Fruit fly (Drosophila melanogaster): Measurements from ENCODE around the gene CG4849.

The CG4849 gene

dm6 chr3R:27954533-27954932, 8.7 kb upstream of the CG4849 start, which contains the start of gene Nep7 (continued):
- no peak for TF ChIP-seq BEAF-32 (GFP tag; optimal IDR thresholded peaks at IDR 0.05)
- no peak for TF ChIP-seq usp (GFP tag; optimal IDR thresholded peaks at IDR 0.05)
- no peak for TF ChIP-seq Bteb2 (GFP tag; optimal IDR thresholded peaks at IDR 0.05)
- no peak for TF ChIP-seq CG7372 (GFP tag; IDR thresholded peaks at IDR 0.05)
- TF ChIP-seq CG6683 (GFP tag; optimal IDR thresholded peaks at IDR 0.05), result no peak
- TF ChIP-seq Blimp-1 (GFP tag; optimal IDR thresholded peaks at IDR 0.05), result no peak
- no peak for TF ChIP-seq Oaz (GFP tag; IDR thresholded peaks at IDR 0.05)
- TF ChIP-seq nom (GFP tag; optimal IDR thresholded peaks at IDR 0.05), result no peak
- TF ChIP-seq Dp (GFP tag; optimal IDR thresholded peaks at IDR 0.05), result no peak
- no peak for TF ChIP-seq Oli (tag; optimal IDR thresholded peaks at IDR 0.05)
- TF ChIP-seq CG7928 (GFP tag; optimal IDR thresholded peaks at IDR 0.05), result no peak
- peak; percentile 21; the same call in 1 of the 2 replicates for TF ChIP-seq gsb (GFP tag; IDR thresholded peaks at IDR 0.05)
- TF ChIP-seq GATAe (GFP tag; conservative IDR thresholded peaks at IDR 0.05), result no peak
- TF ChIP-seq CG34376 (GFP tag; optimal IDR thresholded peaks at IDR 0.05), result peak; percentile 81
- no peak for TF ChIP-seq hb (GFP tag; IDR thresholded peaks at IDR 0.05; ENCODE audit: partially characterized antibody)
- no peak for TF ChIP-seq CG18619 (GFP tag; optimal IDR thresholded peaks at IDR 0.05)
- no peak for TF ChIP-seq CG1024 (GFP tag; IDR thresholded peaks at IDR 0.05)
- peak; percentile 47 for TF ChIP-seq cwo (GFP tag; optimal IDR thresholded peaks at IDR 0.05)
- TF ChIP-seq az2 (GFP tag; optimal IDR thresholded peaks at IDR 0.05), result no peak
- no peak for TF ChIP-seq dati (GFP tag; IDR thresholded peaks at IDR 0.05)
- no peak for TF ChIP-seq croc (GFP tag; conservative IDR thresholded peaks at IDR 0.05)
- no peak for TF ChIP-seq D19B (GFP tag; optimal IDR thresholded peaks at IDR 0.05)
- TF ChIP-seq jigr1 (GFP tag; IDR thresholded peaks at IDR 0.05), result no peak
- TF ChIP-seq CG12071 (GFP tag; optimal IDR thresholded peaks at IDR 0.05), result no peak
- no peak for TF ChIP-seq CG10147 (GFP tag; optimal IDR thresholded peaks at IDR 0.05)
- TF ChIP-seq HLH3B (GFP tag; IDR thresholded peaks at IDR 0.05), result 0 out of 2 replicates have a peak, but pooled peaks have one; percentile 12
- TF ChIP-seq ase (GFP tag; IDR thresholded peaks at IDR 0.05), result no peak
- TF ChIP-seq dysf (GFP tag; IDR thresholded peaks at IDR 0.05), result 0 out of 3 replicates have a peak, but pooled peaks have one; percentile 30
- no peak for TF ChIP-seq Ptx1 (GFP tag; IDR thresholded peaks at IDR 0.05)
- no peak for TF ChIP-seq CG4282 (GFP tag; optimal IDR thresholded peaks at IDR 0.05)
- peak; percentile 26 for TF ChIP-seq CG2120 (GFP tag; optimal IDR thresholded peaks at IDR 0.05)
- no peak for TF ChIP-seq her (GFP tag; optimal IDR thresholded peaks at IDR 0.05)
- no peak for TF ChIP-seq cato (GFP tag; optimal IDR thresholded peaks at IDR 0.05; ENCODE audit: borderline replicate concordance)
- no peak for TF ChIP-seq CG16815 (GFP tag; optimal IDR thresholded peaks at IDR 0.05)
- peak; percentile 46 for TF ChIP-seq CG10543 (GFP tag; optimal IDR thresholded peaks at IDR 0.05)
- TF ChIP-seq pnt (GFP tag; optimal IDR thresholded peaks at IDR 0.05), result no peak
- TF ChIP-seq CG1602 (GFP tag; optimal IDR thresholded peaks at IDR 0.05), result no peak
- 0 out of 2 replicates have a peak, but pooled peaks have one; percentile 28 for TF ChIP-seq Rfx (GFP tag; IDR thresholded peaks at IDR 0.05)
- no peak for TF ChIP-seq ftz-f1 (GFP tag; optimal IDR thresholded peaks at IDR 0.05)
- no peak for TF ChIP-seq lilli (GFP tag; optimal IDR thresholded peaks at IDR 0.05)
- TF ChIP-seq CG13624 (GFP tag; optimal IDR thresholded peaks at IDR 0.05), result no peak
- no peak for TF ChIP-seq CTCF (GFP tag; optimal IDR thresholded peaks at IDR 0.05)
- no peak for TF ChIP-seq tna (GFP tag; IDR thresholded peaks at IDR 0.05; ENCODE audit: partially characterized antibody)
- no peak for TF ChIP-seq CG42726 (GFP tag; IDR thresholded peaks at IDR 0.05; ENCODE audit: partially characterized antibody)
- no peak for TF ChIP-seq pan (optimal IDR thresholded peaks at IDR 0.05)
- TF ChIP-seq pan (GFP tag; optimal IDR thresholded peaks at IDR 0.05 in 1 of 2, IDR thresholded peaks at IDR 0.05 in 1 of 2), result peak in 1 of 2 experiments; percentile 5
- TF ChIP-seq CG2202 (tag; optimal IDR thresholded peaks at IDR 0.05), result no peak
- TF ChIP-seq toy (GFP tag; IDR thresholded peaks at IDR 0.05), result no peak
- no peak for TF ChIP-seq ab (GFP tag; optimal IDR thresholded peaks at IDR 0.05)
- peak; percentile 73 for TF ChIP-seq Med (GFP tag)
- TF ChIP-seq Jarid2 (GFP tag; optimal IDR thresholded peaks at IDR 0.05), result no peak
- no peak for TF ChIP-seq nerfin-2 (GFP tag; IDR thresholded peaks at IDR 0.05; ENCODE audit: partially characterized antibody)
